Worm (Caenorhabditis elegans): Measurements from ENCODE around the gene gcsh-1.

DNA sequence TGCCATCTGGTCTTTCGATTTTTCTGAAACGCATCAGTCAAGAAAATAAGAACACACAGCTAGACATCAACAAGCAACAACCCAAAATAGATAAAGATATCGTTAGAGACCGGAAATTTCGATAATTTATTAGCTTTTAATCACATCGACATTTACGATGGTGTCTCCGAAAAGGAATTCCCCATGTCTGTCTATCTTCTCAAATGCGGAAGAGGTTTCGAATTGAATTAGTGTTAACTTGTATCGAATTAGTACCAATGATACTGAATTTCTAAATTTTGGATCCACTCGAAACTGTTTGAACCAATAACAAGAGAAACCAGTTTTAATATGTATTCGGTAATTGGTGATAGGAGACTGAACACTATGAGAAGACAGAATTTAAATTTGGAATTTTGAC lies 19.7 kb upstream of the gcsh-1 start:
- TF ChIP-seq unc-130 (GFP tag; optimal IDR thresholded peaks at IDR 0.05) (no peak), ZK546.5 (tag; optimal IDR thresholded peaks at IDR 0.05) (no peak), unc-62 (GFP tag; optimal IDR thresholded peaks at IDR 0.05 in 1 of 2) (no peak), unc-62 (tag; optimal IDR thresholded peaks at IDR 0.05) (no peak)

Data from whole organism, L4 larva.